Worm (Caenorhabditis elegans) whole organism, L1 larva: ENCODE data around the gene Y58A7A.3.

Experiments
- fkh-10 ChIP-seq: sonication (generic microtip); optimal IDR thresholded peaks from 2 replicates; lab custom pipeline; 2017; ENCODE audit warnings: missing biosample characterization, missing genetic modification reagents, missing genetic modification characterization
- nhr-237 ChIP-seq: fragments of 150-350 bp; optimal IDR thresholded peaks from 2 replicates; lab custom pipeline; 2014; ENCODE audit warnings: missing biosample characterization, missing genetic modification characterization
- nhr-76 ChIP-seq: sonication (generic microtip); optimal IDR thresholded peaks from 2 replicates; lab custom pipeline; 2017; ENCODE audit warnings: missing biosample characterization, missing genetic modification characterization
- tbx-2 ChIP-seq: sonication (generic microtip); optimal IDR thresholded peaks from 2 replicates; lab custom pipeline; 2016; ENCODE audit warnings: missing genetic modification characterization, missing compliant biosample characterization
- unc-62 ChIP-seq: fragments of 150-350 bp; optimal IDR thresholded peaks from 2 replicates; lab custom pipeline; 2014; ENCODE audit warnings: missing biosample characterization, missing genetic modification reagents, missing genetic modification characterization

- no peak for TF ChIP-seq tbx-2 (tag; lab: Kevin White, UChicago)
- no peak for TF ChIP-seq unc-62 (GFP tag; lab: Kevin White, UChicago)
- TF ChIP-seq fkh-10 (GFP tag; lab: Kevin White, UChicago) = no peak
- no peak for TF ChIP-seq nhr-237 (tag; lab: Kevin White, UChicago)
- no peak for TF ChIP-seq nhr-76 (tag; lab: Kevin White, UChicago)
Measured at ce11 chrV:5046103-5046502, 34.6 kb downstream of the Y58A7A.3 start, which contains the start of gene exc-14.
